Fruit fly (Drosophila melanogaster): ENCODE results near the gene CG18088.

DNA sequence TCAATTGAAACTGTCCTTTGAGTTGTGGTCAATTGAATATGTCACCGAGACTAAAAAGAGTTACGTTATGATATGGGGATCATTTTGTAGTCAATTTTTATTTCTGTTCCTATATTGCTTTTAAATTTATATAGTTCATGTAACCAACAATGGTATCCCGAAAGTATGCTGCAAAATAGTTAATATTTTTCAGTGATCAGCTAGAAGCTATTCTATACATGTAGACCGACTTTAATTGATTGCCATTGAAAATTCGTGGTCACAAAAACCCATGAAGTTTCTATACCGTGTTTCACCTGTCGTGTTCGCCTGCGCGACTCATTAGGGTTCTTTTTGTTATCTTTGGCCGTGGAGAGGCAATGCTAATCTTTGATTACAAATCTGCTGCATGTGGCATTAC is 7.2 kb downstream of the CG18088 start:
- no peak for TF ChIP-seq CG4496 (GFP tag; IDR thresholded peaks at IDR 0.05)
- no peak for TF ChIP-seq CG17806 (tag; optimal IDR thresholded peaks at IDR 0.05)
- TF ChIP-seq gl (tag; optimal IDR thresholded peaks at IDR 0.05): no peak
- TF ChIP-seq CG34367 (tag; optimal IDR thresholded peaks at IDR 0.05): no peak
- TF ChIP-seq D1 (tag; optimal IDR thresholded peaks at IDR 0.05): no peak
- no peak for TF ChIP-seq Snoo (tag; optimal IDR thresholded peaks at IDR 0.05)
- TF ChIP-seq Ets98B (GFP tag; IDR thresholded peaks at IDR 0.05): no peak
- TF ChIP-seq rn (GFP tag; IDR thresholded peaks at IDR 0.05): no peak
- TF ChIP-seq EcR (GFP tag; optimal IDR thresholded peaks at IDR 0.05): no peak
- no peak for TF ChIP-seq CG32121 (GFP tag; IDR thresholded peaks at IDR 0.05)
- TF ChIP-seq Pif1B (GFP tag; optimal IDR thresholded peaks at IDR 0.05): no peak
- TF ChIP-seq CG10348 (GFP tag; IDR thresholded peaks at IDR 0.05): no peak
- TF ChIP-seq fd96Ca (GFP tag; IDR thresholded peaks at IDR 0.05): no peak
- no peak for TF ChIP-seq CG8301 (tag; optimal IDR thresholded peaks at IDR 0.05)
